Fruit fly (Drosophila melanogaster) whole organism, embryonic: ENCODE measurements around the gene fzy.

Source experiments
- CG10462 ChIP-seq: fragments of 200-800 bp; sonication (Bioruptor generic); optimal IDR thresholded peaks from 2 replicates; lab custom pipeline; 2016; ENCODE audit warnings: missing biosample characterization, missing genetic modification characterization
- CG10543 ChIP-seq: fragments of 200-800 bp; sonication (Bioruptor generic); optimal IDR thresholded peaks from 3 replicates; lab custom pipeline; 2017; ENCODE audit warnings: missing biosample characterization, mild to moderate bottlenecking, missing genetic modification characterization, moderate library complexity
- CG11723 ChIP-seq: fragments of 200-800 bp; sonication (Bioruptor generic); optimal IDR thresholded peaks from 2 replicates; lab custom pipeline; 2017; ENCODE audit warnings: missing biosample characterization, mild to moderate bottlenecking, missing genetic modification characterization
- CG12391 ChIP-seq: fragments of 200-800 bp; sonication (Bioruptor generic); optimal IDR thresholded peaks from 3 replicates; lab custom pipeline; 2018; ENCODE audit warnings: missing biosample characterization, mild to moderate bottlenecking, missing genetic modification characterization, moderate library complexity
- CG12659 ChIP-seq: fragments of 200-800 bp; sonication (Bioruptor generic); optimal IDR thresholded peaks from 3 replicates; lab custom pipeline; 2017; ENCODE audit warnings: mild to moderate bottlenecking, missing biosample characterization, missing genetic modification reagents, missing genetic modification characterization
- CG12942 ChIP-seq: fragments of 200-800 bp; sonication (Bioruptor generic); optimal IDR thresholded peaks from 3 replicates; lab custom pipeline; 2016; ENCODE audit warnings: missing biosample characterization, missing genetic modification characterization
- CG13424 ChIP-seq: fragments of 200-800 bp; sonication (Bioruptor generic); optimal IDR thresholded peaks from 2 replicates; lab custom pipeline; 2019; ENCODE audit warnings: missing biosample characterization, mild to moderate bottlenecking, missing genetic modification characterization, moderate library complexity
- CG13775 ChIP-seq: fragments of 200-800 bp; sonication (Bioruptor generic); optimal IDR thresholded peaks from 3 replicates; lab custom pipeline; 2017; ENCODE audit warnings: missing biosample characterization, mild to moderate bottlenecking, missing genetic modification characterization
- CG13894 ChIP-seq: fragments of 200-800 bp; sonication (Bioruptor generic); optimal IDR thresholded peaks from 3 replicates; lab custom pipeline; 2018; ENCODE audit warnings: missing biosample characterization, mild to moderate bottlenecking, missing genetic modification characterization, moderate library complexity
- CG18619 ChIP-seq: fragments of 200-800 bp; sonication (Bioruptor generic); optimal IDR thresholded peaks from 3 replicates; lab custom pipeline; 2017; ENCODE audit warnings: missing biosample characterization, mild to moderate bottlenecking, missing genetic modification characterization
- CG31388 ChIP-seq: fragments of 200-800 bp; sonication (Bioruptor generic); optimal IDR thresholded peaks from 2 replicates; lab custom pipeline; 2016; ENCODE audit warnings: missing biosample characterization, missing genetic modification characterization
- CG34376 ChIP-seq: fragments of 200-800 bp; sonication (Bioruptor generic); optimal IDR thresholded peaks from 2 replicates; lab custom pipeline; 2018; ENCODE audit warnings: missing biosample characterization, mild to moderate bottlenecking, missing genetic modification characterization
- CG42726 ChIP-seq: fragments of 200-800 bp; sonication (Bioruptor generic); IDR thresholded peaks from 2 replicates; pipeline ENCODE4 v1.3.6; 2022; ENCODE audit warnings: missing biosample characterization, missing genetic modification characterization; ENCODE audit not compliant: partially characterized antibody
- CG4328 ChIP-seq: fragments of 200-800 bp; sonication (Bioruptor generic); optimal IDR thresholded peaks from 3 replicates; lab custom pipeline; 2017; ENCODE audit warnings: missing biosample characterization, missing genetic modification reagents, missing genetic modification characterization
- CG7357 ChIP-seq: fragments of 200-800 bp; sonication (Bioruptor generic); IDR thresholded peaks from 3 replicates; pipeline ENCODE4 v1.3.6; 2022; ENCODE audit warnings: missing biosample characterization, missing genetic modification characterization
- CG7556 ChIP-seq: fragments of 200-800 bp; sonication (Bioruptor generic); optimal IDR thresholded peaks from 2 replicates; lab custom pipeline; 2017; ENCODE audit warnings: missing biosample characterization, mild to moderate bottlenecking, missing genetic modification characterization
- CG7745 ChIP-seq: fragments of 200-800 bp; sonication (Bioruptor generic); optimal IDR thresholded peaks from 2 replicates; lab custom pipeline; 2018; ENCODE audit warnings: missing biosample characterization, mild to moderate bottlenecking, missing genetic modification characterization, moderate library complexity
- D19A ChIP-seq: fragments of 200-800 bp; optimal IDR thresholded peaks from 3 replicates; lab custom pipeline; 2019; ENCODE audit warnings: missing biosample characterization, mild to moderate bottlenecking, missing genetic modification characterization, moderate library complexity
- Fer2 ChIP-seq: fragments of 200-800 bp; sonication (Bioruptor generic); optimal IDR thresholded peaks from 2 replicates; lab custom pipeline; 2018; ENCODE audit warnings: missing biosample characterization, mild to moderate bottlenecking, missing genetic modification characterization, moderate library complexity
- GATAe ChIP-seq: fragments of 200-800 bp; sonication (Bioruptor generic); conservative IDR thresholded peaks from 2 replicates; pipeline ENCODE4 v1.3.6; 2022; ENCODE audit warnings: missing biosample characterization, missing genetic modification characterization
- H2.0 ChIP-seq: fragments of 200-800 bp; sonication (Bioruptor generic); IDR thresholded peaks from 2 replicates; pipeline ENCODE4 v1.3.6; 2022; ENCODE audit warnings: missing biosample characterization, missing genetic modification characterization
- Hmr ChIP-seq: fragments of 200-800 bp; sonication (Bioruptor generic); optimal IDR thresholded peaks from 3 replicates; lab custom pipeline; 2017; ENCODE audit warnings: mild to moderate bottlenecking, missing biosample characterization, missing genetic modification reagents, missing genetic modification characterization
- Lim3 ChIP-seq: fragments of 200-800 bp; sonication (Bioruptor generic); IDR thresholded peaks from 2 replicates; pipeline ENCODE4 v1.3.6; 2022; ENCODE audit warnings: missing biosample characterization, missing genetic modification characterization
- Myb ChIP-seq: fragments of 200-800 bp; sonication (Bioruptor generic); optimal IDR thresholded peaks from 2 replicates; lab custom pipeline; 2016; ENCODE audit warnings: missing biosample characterization, missing genetic modification characterization
- Opbp ChIP-seq: fragments of 200-800 bp; sonication (Bioruptor generic); IDR thresholded peaks from 3 replicates; pipeline ENCODE4 v1.3.6; 2022; ENCODE audit warnings: missing biosample characterization, missing genetic modification characterization; ENCODE audit not compliant: partially characterized antibody
- Ravus ChIP-seq: fragments of 200-800 bp; sonication (Bioruptor generic); IDR thresholded peaks from 2 replicates; pipeline ENCODE4 v1.3.6; 2022; ENCODE audit warnings: missing biosample characterization, missing genetic modification characterization
- Sry-δ ChIP-seq: fragments of 200-800 bp; sonication (Bioruptor generic); optimal IDR thresholded peaks from 2 replicates; lab custom pipeline; 2016; ENCODE audit warnings: missing biosample characterization, missing genetic modification characterization
- Xrp1 ChIP-seq: fragments of 200-800 bp; sonication (Bioruptor generic); IDR thresholded peaks from 2 replicates; pipeline ENCODE4 v1.3.6; 2022; ENCODE audit warnings: missing biosample characterization, missing genetic modification characterization
- ab ChIP-seq: fragments of 200-800 bp; sonication (Bioruptor generic); optimal IDR thresholded peaks from 2 replicates; lab custom pipeline; 2016; ENCODE audit warnings: missing biosample characterization, missing genetic modification characterization
- al ChIP-seq: fragments of 200-800 bp; sonication (Bioruptor generic); IDR thresholded peaks from 2 replicates; pipeline ENCODE4 v1.3.6; 2022; ENCODE audit warnings: missing biosample characterization, missing genetic modification characterization
- amos ChIP-seq: fragments of 200-800 bp; sonication (Bioruptor generic); IDR thresholded peaks from 2 replicates; pipeline ENCODE4 v1.3.6; 2022; ENCODE audit warnings: missing biosample characterization, missing genetic modification characterization; ENCODE audit not compliant: partially characterized antibody
- cas ChIP-seq: fragments of 200-800 bp; sonication (Bioruptor generic); IDR thresholded peaks from 2 replicates; pipeline ENCODE4 v1.3.6; 2022; ENCODE audit warnings: missing biosample characterization, missing genetic modification characterization
- chif ChIP-seq, 2 experiments: fragments of 200-800 bp; sonication (Bioruptor generic); optimal IDR thresholded peaks; 3 replicates each; lab custom pipeline; 2016; ENCODE audit warnings: missing biosample characterization in 2 of 2, missing genetic modification characterization in 2 of 2
- croc ChIP-seq: fragments of 200-800 bp; sonication (Bioruptor generic); conservative IDR thresholded peaks from 3 replicates; pipeline ENCODE4 v1.3.6; 2022; ENCODE audit warnings: missing biosample characterization, missing genetic modification characterization
- dmrt11E ChIP-seq: fragments of 200-800 bp; sonication (Bioruptor generic); optimal IDR thresholded peaks from 3 replicates; lab custom pipeline; 2018; ENCODE audit warnings: missing biosample characterization, mild to moderate bottlenecking, missing genetic modification characterization, moderate library complexity
- ewg ChIP-seq: fragments of 200-800 bp; sonication (Bioruptor generic); optimal IDR thresholded peaks from 3 replicates; lab custom pipeline; 2017; ENCODE audit warnings: mild to moderate bottlenecking, missing biosample characterization, missing genetic modification reagents, missing genetic modification characterization
- fd64A ChIP-seq: fragments of 200-800 bp; sonication (Bioruptor generic); optimal IDR thresholded peaks from 3 replicates; lab custom pipeline; 2018; ENCODE audit warnings: missing biosample characterization, mild to moderate bottlenecking, missing genetic modification characterization
- gfzf ChIP-seq: fragments of 200-800 bp; sonication (Bioruptor generic); optimal IDR thresholded peaks from 2 replicates; lab custom pipeline; 2016; ENCODE audit warnings: missing biosample characterization, mild to moderate bottlenecking, missing genetic modification characterization, moderate library complexity
- gsb-n ChIP-seq: fragments of 200-800 bp; sonication (Bioruptor generic); optimal IDR thresholded peaks from 3 replicates; lab custom pipeline; 2018; ENCODE audit warnings: missing biosample characterization, mild to moderate bottlenecking, missing genetic modification characterization
- hkb ChIP-seq, 2 experiments: fragments of 200-800 bp in 1 of 2; fragments of >200 bp in 1 of 2; sonication (Bioruptor generic) in 1 of 2; IDR thresholded peaks in 1 of 2; optimal IDR thresholded peaks in 1 of 2; 2 replicates each; pipeline versions ENCODE4 v1.3.6 to Lab custom; 2017 to 2022; ENCODE audit warnings: missing biosample characterization in 1 of 2, missing genetic modification characterization in 1 of 2
- ind ChIP-seq: fragments of 200-800 bp; sonication (Bioruptor generic); optimal IDR thresholded peaks from 3 replicates; lab custom pipeline; 2016; ENCODE audit warnings: missing biosample characterization, missing genetic modification characterization
- nau ChIP-seq: fragments of 200-800 bp; sonication (Bioruptor generic); optimal IDR thresholded peaks from 3 replicates; lab custom pipeline; 2017; ENCODE audit warnings: missing biosample characterization, mild to moderate bottlenecking, missing genetic modification characterization, missing genetic modification reagents
- onecut ChIP-seq: fragments of 200-800 bp; sonication (Bioruptor generic); IDR thresholded peaks from 2 replicates; pipeline ENCODE4 v1.3.6; 2022; ENCODE audit warnings: missing biosample characterization, missing genetic modification characterization
- pita ChIP-seq: fragments of 200-800 bp; sonication (Bioruptor generic); optimal IDR thresholded peaks from 2 replicates; lab custom pipeline; 2017; ENCODE audit warnings: missing biosample characterization, mild to moderate bottlenecking, missing genetic modification characterization
- sisA ChIP-seq: fragments of 200-800 bp; sonication (Bioruptor generic); IDR thresholded peaks from 2 replicates; pipeline ENCODE4 v1.3.6; 2022; ENCODE audit warnings: missing biosample characterization, missing genetic modification characterization
- sna ChIP-seq: fragments of 200-800 bp; sonication (Bioruptor generic); IDR thresholded peaks from 2 replicates; pipeline ENCODE4 v1.3.6; 2022; ENCODE audit warnings: missing biosample characterization, missing genetic modification characterization; ENCODE audit not compliant: partially characterized antibody
- vnd ChIP-seq: fragments of 200-800 bp; sonication (Bioruptor generic); IDR thresholded peaks from 3 replicates; pipeline ENCODE4 v1.3.6; 2022; ENCODE audit warnings: missing biosample characterization, missing genetic modification characterization; ENCODE audit not compliant: partially characterized antibody

Gene fzy

dm6 chr2L:16352585-16353580 lies 42.1 kb downstream of the fzy start, which contains the start of the genes Hyls1, chif and CG4455 (continued):
- TF ChIP-seq gfzf (GFP tag; lab: Kevin White, UChicago) (peak; percentile 13), D19A (tag; lab: Kevin White, UChicago) (peak; percentile 42), CG12391 (peak; percentile 43), dmrt11E (peak; percentile 43), Opbp (peak; percentile 85), CG7556 (GFP tag; lab: Kevin White, UChicago) (no peak), CG13894 (tag; lab: Kevin White, UChicago) (no peak), ab (GFP tag; lab: Kevin White, UChicago) (no peak), CG13775 (GFP tag; lab: Kevin White, UChicago) (peak; percentile 54), fd64A (no peak), croc (GFP tag; lab: Robert Waterston, UW) (no peak), CG34376 (GFP tag; lab: Kevin White, UChicago) (no peak), CG10462 (GFP tag; lab: Kevin White, UChicago) (no peak), Ravus (no peak), chif (GFP tag; optimal IDR thresholded peaks at IDR 0.05; lab: Kevin White, UChicago) (peak; percentile 4 to 26), Hmr (GFP tag; lab: Kevin White, UChicago) (peak; percentile 44), amos (GFP tag; lab: Robert Waterston, UW) (peak; percentile 86), CG12942 (GFP tag; lab: Kevin White, UChicago) (peak; percentile 2), Lim3 (GFP tag; lab: Robert Waterston, UW) (no peak), GATAe (GFP tag; lab: Robert Waterston, UW) (no peak), CG13424 (tag; lab: Kevin White, UChicago) (peak; percentile 65), ewg (GFP tag; lab: Kevin White, UChicago) (peak; percentile 53), gsb-n (peak; percentile 48), pita (no peak), sna (GFP tag; lab: Robert Waterston, UW) (peak; percentile 86), Fer2 (tag; lab: Kevin White, UChicago) (peak; percentile 6), CG7745 (no peak), CG11723 (GFP tag; lab: Kevin White, UChicago) (peak; percentile 32), al (GFP tag; lab: Robert Waterston, UW) (peak; percentile 10; the same call in 1 of the 2 replicates), CG7357 (GFP tag; lab: Robert Waterston, UW) (no peak), onecut (GFP tag; lab: Robert Waterston, UW) (no peak), ind (peak; percentile 56), CG18619 (GFP tag; lab: Kevin White, UChicago) (peak; percentile 19), Myb (GFP tag; lab: Kevin White, UChicago) (no peak), CG10543 (GFP tag; lab: Kevin White, UChicago) (peak; percentile 45), hkb (optimal IDR thresholded peaks at IDR 0.05; lab: Kevin White, UChicago) (peak; percentile 82), hkb (GFP tag; IDR thresholded peaks at IDR 0.05; lab: Robert Waterston, UW) (no peak), CG12659 (peak; percentile 70), CG31388 (GFP tag; lab: Kevin White, UChicago) (no peak), vnd (GFP tag; lab: Robert Waterston, UW) (peak; percentile 90), CG4328 (GFP tag; lab: Kevin White, UChicago) (peak; percentile 0), sisA (GFP tag; lab: Robert Waterston, UW) (no peak), Sry-δ (GFP tag; lab: Kevin White, UChicago) (peak; percentile 83), nau (GFP tag; lab: Kevin White, UChicago) (no peak), CG42726 (GFP tag; lab: Robert Waterston, UW) (peak; percentile 72), Xrp1 (GFP tag; lab: Robert Waterston, UW) (no peak; the same call in 1 of the 2 replicates), cas (GFP tag; lab: Robert Waterston, UW) (no peak), H2.0 (GFP tag; lab: Robert Waterston, UW) (no peak)
